Worm (Caenorhabditis elegans) whole organism, L4 larva: ENCODE measurements around the gene crn-5.

Source experiments
- D1046.2 ChIP-seq: fragments of 200-800 bp; sonication (Bioruptor generic); IDR thresholded peaks from 2 replicates; pipeline ENCODE4 v1.3.6; 2022; ENCODE audit warnings: missing genetic modification characterization, missing compliant biosample characterization
- T20F7.1 ChIP-seq: fragments of 200-800 bp; sonication (Bioruptor generic); optimal IDR thresholded peaks from 2 replicates; lab custom pipeline; 2018; ENCODE audit warnings: mild to moderate bottlenecking, missing genetic modification characterization, missing compliant biosample characterization
- Y75B8A.6 ChIP-seq: fragments of 200-800 bp; sonication (Bioruptor generic); IDR thresholded peaks from 2 replicates; pipeline ENCODE4 v1.3.6; 2022; ENCODE audit warnings: missing genetic modification reagents, missing genetic modification characterization, missing compliant biosample characterization
- aha-1 ChIP-seq: fragments of 150-350 bp; peaks from one replicate; lab custom pipeline; 2014; ENCODE audit warnings: missing biosample characterization, missing genetic modification characterization
- attf-4 ChIP-seq: sonication (generic microtip); optimal IDR thresholded peaks from 3 replicates; lab custom pipeline; 2017; ENCODE audit warnings: missing biosample characterization, missing genetic modification characterization
- cey-2 ChIP-seq: sonication (generic microtip); optimal IDR thresholded peaks from 3 replicates; lab custom pipeline; 2017; ENCODE audit warnings: missing genetic modification characterization, mild to moderate bottlenecking, missing compliant biosample characterization, antibody characterized with exemption, borderline replicate concordance; ENCODE audit not compliant: insufficient read depth
- daf-12 ChIP-seq: fragments of 150-350 bp; optimal IDR thresholded peaks from 2 replicates; lab custom pipeline; 2014; ENCODE audit warnings: missing biosample characterization, missing genetic modification reagents, missing genetic modification characterization
- daf-16 ChIP-seq, 3 experiments: sonication (generic microtip); optimal IDR thresholded peaks; 2 replicates each; lab custom pipeline; 2016 to 2017; ENCODE audit warnings: missing genetic modification characterization in 3 of 3, missing genetic modification reagents in 3 of 3, mild to moderate bottlenecking in 2 of 3, missing compliant biosample characterization in 2 of 3, missing biosample characterization in 1 of 3, moderate library complexity in 1 of 3
- daf-8 ChIP-seq: fragments of 200-800 bp; sonication (Bioruptor generic); IDR thresholded peaks from 2 replicates; pipeline ENCODE4 v1.3.6; 2022; ENCODE audit warnings: missing genetic modification characterization, missing compliant biosample characterization
- dpl-1 ChIP-seq: fragments of 150-350 bp; optimal IDR thresholded peaks from 2 replicates; lab custom pipeline; 2014; ENCODE audit warnings: missing biosample characterization, missing genetic modification reagents, missing genetic modification characterization
- egl-43 ChIP-seq: fragments of 200-800 bp; sonication (Bioruptor generic); IDR thresholded peaks from 2 replicates; pipeline ENCODE4 v1.3.6; 2022; ENCODE audit warnings: missing genetic modification reagents, missing genetic modification characterization, missing compliant biosample characterization
- fkh-10 ChIP-seq: fragments of 150-350 bp; optimal IDR thresholded peaks from 2 replicates; lab custom pipeline; 2014; ENCODE audit warnings: missing biosample characterization, missing genetic modification reagents, missing genetic modification characterization
- gei-8 ChIP-seq: fragments of 200-800 bp; sonication (Bioruptor generic); optimal IDR thresholded peaks from 2 replicates; lab custom pipeline; 2018; ENCODE audit warnings: mild to moderate bottlenecking, missing genetic modification characterization, missing compliant biosample characterization
- hmg-1.1 ChIP-seq: fragments of 200-800 bp; sonication (Bioruptor generic); IDR thresholded peaks from 2 replicates; pipeline ENCODE4 v1.3.6; 2022; ENCODE audit warnings: missing genetic modification reagents, missing genetic modification characterization, missing compliant biosample characterization
- lin-38 ChIP-seq: fragments of 200-800 bp; sonication (Bioruptor generic); IDR thresholded peaks from 2 replicates; pipeline ENCODE4 v1.3.6; 2022; ENCODE audit warnings: missing genetic modification reagents, missing genetic modification characterization, missing compliant biosample characterization
- lin-39 ChIP-seq: fragments of 150-350 bp; optimal IDR thresholded peaks from 2 replicates; lab custom pipeline; 2014; ENCODE audit warnings: missing biosample characterization, missing genetic modification reagents, missing genetic modification characterization
- lir-3 ChIP-seq: sonication (generic microtip); optimal IDR thresholded peaks from 2 replicates; lab custom pipeline; 2016; ENCODE audit warnings: mild to moderate bottlenecking, missing genetic modification characterization, missing compliant biosample characterization
- lsy-2 ChIP-seq, 2 experiments: fragments of 150-350 bp in 1 of 2; sonication (generic microtip) in 1 of 2; optimal IDR thresholded peaks; 2 replicates each; lab custom pipeline; 2014 to 2017; ENCODE audit warnings: missing biosample characterization in 2 of 2, missing genetic modification characterization in 2 of 2
- mxl-3 ChIP-seq: fragments of 200-800 bp; sonication (Bioruptor generic); optimal IDR thresholded peaks from 2 replicates; lab custom pipeline; 2018; ENCODE audit warnings: mild to moderate bottlenecking, missing genetic modification characterization, missing compliant biosample characterization
- nhr-11 ChIP-seq: fragments of 150-350 bp; optimal IDR thresholded peaks from 2 replicates; lab custom pipeline; 2014; ENCODE audit warnings: missing biosample characterization, missing genetic modification characterization
- nhr-41 ChIP-seq: fragments of 200-800 bp; sonication (Bioruptor generic); IDR thresholded peaks from 2 replicates; pipeline ENCODE4 v1.3.6; 2022; ENCODE audit warnings: missing genetic modification reagents, missing genetic modification characterization, missing compliant biosample characterization
- nhr-48 ChIP-seq: sonication (generic microtip); optimal IDR thresholded peaks from 2 replicates; lab custom pipeline; 2016; ENCODE audit warnings: mild to moderate bottlenecking, missing genetic modification characterization, missing compliant biosample characterization
- nhr-77 ChIP-seq: fragments of 150-350 bp; optimal IDR thresholded peaks from 2 replicates; lab custom pipeline; 2014; ENCODE audit warnings: missing biosample characterization, missing genetic modification characterization
- pqm-1 ChIP-seq: sonication (generic microtip); optimal IDR thresholded peaks from 2 replicates; lab custom pipeline; 2017; ENCODE audit warnings: missing biosample characterization, missing genetic modification characterization
- tag-97 ChIP-seq: fragments of 200-800 bp; sonication (Bioruptor generic); IDR thresholded peaks from 2 replicates; pipeline ENCODE4 v1.3.6; 2022; ENCODE audit warnings: missing genetic modification characterization, missing compliant biosample characterization
- tra-1 ChIP-seq: fragments of 200-800 bp; sonication (Bioruptor generic); IDR thresholded peaks from 2 replicates; pipeline ENCODE4 v1.3.6; 2022; ENCODE audit warnings: missing genetic modification reagents, missing genetic modification characterization, missing compliant biosample characterization
- unc-130 ChIP-seq: sonication (generic microtip); optimal IDR thresholded peaks from 2 replicates; lab custom pipeline; 2016; ENCODE audit warnings: missing genetic modification reagents, missing genetic modification characterization, missing compliant biosample characterization
- unc-62 ChIP-seq, 3 experiments: fragments of 150-350 bp in 1 of 3; sonication (generic microtip); optimal IDR thresholded peaks in 2 of 3; peaks in 1 of 3; 1 replicate in 1 of 3; 2 replicates in 2 of 3; lab custom pipeline; 2014 to 2017; ENCODE audit warnings: missing biosample characterization in 3 of 3, missing genetic modification characterization in 3 of 3, missing genetic modification reagents in 3 of 3, missing genotype in 1 of 3
- zip-2 ChIP-seq: fragments of 150-350 bp; optimal IDR thresholded peaks from 2 replicates; lab custom pipeline; 2014; ENCODE audit warnings: missing biosample characterization, missing genetic modification characterization
- ztf-7 ChIP-seq: fragments of 150-350 bp; optimal IDR thresholded peaks from 2 replicates; lab custom pipeline; 2014; ENCODE audit warnings: missing biosample characterization, missing genetic modification characterization

crn-5 gene

DNA sequence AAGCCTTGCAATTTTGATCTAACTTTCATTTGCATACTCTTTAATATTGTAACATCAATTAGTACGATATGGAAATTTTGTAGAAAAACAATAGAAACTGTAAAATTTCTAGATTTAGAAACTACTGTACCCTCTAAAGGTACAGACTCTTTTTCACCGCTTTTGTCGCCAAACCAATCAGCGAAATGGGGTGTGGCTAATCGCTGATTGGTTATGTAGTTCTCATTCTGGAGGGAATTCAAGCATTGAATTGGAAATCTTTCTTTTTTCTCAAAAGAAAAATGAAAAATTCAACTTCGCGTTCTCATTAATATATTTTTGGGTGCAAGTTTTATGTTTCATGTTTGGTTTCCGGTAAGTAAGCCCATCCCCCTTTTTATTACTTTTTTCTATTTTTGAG, 11.0 kb downstream of the crn-5 start:
- TF ChIP-seq hmg-1.1 (GFP tag; lab: Robert Waterston, UW): no peak
- TF ChIP-seq daf-8 (GFP tag; lab: Robert Waterston, UW): no peak
- no peak for TF ChIP-seq D1046.2 (GFP tag; lab: Robert Waterston, UW)
- TF ChIP-seq unc-62 (GFP tag; optimal IDR thresholded peaks at IDR 0.05 in 1 of 2; lab: Kevin White, UChicago): no peak
- no peak for TF ChIP-seq unc-62 (tag; optimal IDR thresholded peaks at IDR 0.05; lab: Kevin White, UChicago)

DNA sequence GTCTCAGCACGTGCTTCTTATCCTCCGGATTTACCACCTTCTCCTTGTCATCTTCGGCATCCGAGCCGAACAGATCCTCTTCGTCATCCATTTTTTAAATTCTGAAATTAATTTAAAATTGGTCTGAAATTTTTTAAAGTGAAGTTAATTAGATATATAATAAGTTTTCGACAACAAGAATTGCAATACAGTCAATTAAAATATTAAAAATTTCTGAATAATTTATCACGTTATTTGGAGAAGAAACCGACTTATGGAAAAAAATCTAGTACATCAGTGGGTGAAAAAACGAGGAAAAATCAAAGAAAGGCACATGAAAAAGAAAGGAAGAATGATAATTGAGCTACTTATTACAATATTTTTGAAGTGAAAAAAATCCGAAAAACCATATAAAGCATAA, 13.0 kb downstream of the crn-5 start, which contains the start of gene taf-13:
Gene taf-13, minus strand, starts transcription at position 101 of the 400 bp plus-strand sequence.
- TF ChIP-seq daf-12 (tag; lab: Kevin White, UChicago) (no peak), tra-1 (no peak), nhr-77 (tag; lab: Kevin White, UChicago) (no peak), tag-97 (GFP tag; lab: Robert Waterston, UW) (no peak), nhr-11 (tag; lab: Kevin White, UChicago) (no peak), unc-130 (no peak), dpl-1 (GFP tag; lab: Kevin White, UChicago) (no peak), gei-8 (GFP tag; lab: Kevin White, UChicago) (no peak), attf-4 (tag; lab: Kevin White, UChicago) (no peak), ztf-7 (tag; lab: Kevin White, UChicago) (no peak), nhr-41 (no peak), lin-39 (no peak), mxl-3 (GFP tag; lab: Kevin White, UChicago) (no peak), egl-43 (no peak), zip-2 (tag; lab: Kevin White, UChicago) (no peak), nhr-48 (tag; lab: Kevin White, UChicago) (no peak), daf-16 (GFP tag; optimal IDR thresholded peaks at IDR 0.05; lab: Kevin White, UChicago) (no peak), daf-16 (tag; optimal IDR thresholded peaks at IDR 0.05; lab: Kevin White, UChicago) (no peak)

DNA sequence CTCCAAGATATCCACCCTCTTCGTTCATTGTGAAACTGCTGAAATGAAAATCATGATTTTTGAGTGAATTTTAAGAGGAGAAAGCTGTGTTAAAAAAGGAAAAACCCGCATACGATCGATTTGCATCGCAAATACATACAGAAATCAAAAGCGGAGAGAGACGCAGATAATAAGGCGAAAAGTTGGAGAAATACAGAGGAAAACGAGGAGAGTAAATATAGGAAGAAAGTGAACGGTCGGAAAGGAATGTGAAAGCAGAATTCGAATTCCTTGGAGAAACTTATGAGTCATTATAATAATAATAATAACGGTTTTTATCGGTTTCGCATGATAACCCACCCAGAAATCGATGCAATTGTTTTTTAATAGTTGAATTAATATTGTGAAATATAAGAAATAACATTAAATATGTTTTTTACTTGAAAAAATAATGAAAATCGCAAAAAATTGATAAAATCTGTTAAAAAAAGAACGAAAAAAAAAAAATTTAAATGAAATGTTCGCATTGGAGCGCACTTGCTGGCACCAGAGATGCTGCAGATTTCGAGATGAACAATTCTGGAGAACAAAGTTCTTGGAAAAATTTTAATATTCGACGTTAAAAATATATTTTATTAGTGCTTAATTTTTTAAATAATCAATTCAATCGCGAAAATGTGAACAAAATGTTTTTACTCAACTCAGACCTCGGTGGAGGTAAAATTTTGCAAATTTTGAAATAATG, 14.8 kb downstream of the crn-5 start, which contains the start of gene ccm-3:
Gene ccm-3, minus strand, starts transcription at position 38 of the 724 bp plus-strand sequence.
- no peak for TF ChIP-seq daf-16 (GFP tag; optimal IDR thresholded peaks at IDR 0.05; lab: Kevin White, UChicago)
- peak; percentile 14 for TF ChIP-seq daf-16 (tag; optimal IDR thresholded peaks at IDR 0.05; lab: Kevin White, UChicago)
- peak; percentile 3 for TF ChIP-seq unc-130
- peak; percentile 91 for TF ChIP-seq lin-38 (GFP tag; lab: Robert Waterston, UW)
- peak; percentile 17 for TF ChIP-seq nhr-11 (tag; lab: Kevin White, UChicago)
- TF ChIP-seq aha-1 (tag; lab: Kevin White, UChicago): peak; percentile 69
- TF ChIP-seq pqm-1 (tag; lab: Kevin White, UChicago): no peak
- no peak for TF ChIP-seq Y75B8A.6 (GFP tag; lab: Robert Waterston, UW)
- peak; percentile 44 for TF ChIP-seq T20F7.1 (GFP tag; lab: Kevin White, UChicago)
- TF ChIP-seq dpl-1 (GFP tag; lab: Kevin White, UChicago): peak; percentile 53
- TF ChIP-seq fkh-10 (GFP tag; lab: Kevin White, UChicago): peak; percentile 15
- peak in 1 of 2 experiments; percentile 36 for TF ChIP-seq lsy-2 (tag; optimal IDR thresholded peaks at IDR 0.05; lab: Kevin White, UChicago)
- no peak for TF ChIP-seq lir-3 (tag; lab: Kevin White, UChicago)

DNA sequence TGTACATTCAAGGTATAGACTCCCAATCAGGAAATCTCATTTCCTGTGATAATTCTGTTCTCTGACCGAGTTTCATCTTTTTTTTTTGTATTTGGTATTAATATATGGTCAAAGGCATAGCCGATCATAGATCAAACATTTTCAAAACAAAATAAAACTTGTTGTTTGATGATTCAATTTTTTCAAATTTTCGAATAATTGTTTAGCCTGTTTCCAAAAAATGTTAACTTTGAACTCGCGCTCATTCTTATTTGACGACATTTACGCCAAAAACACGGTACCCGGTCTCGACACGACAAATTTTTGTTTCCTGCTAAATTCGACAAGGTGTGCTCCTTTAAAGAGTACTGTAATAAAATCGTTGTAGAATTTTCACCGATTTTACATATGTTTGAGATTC, 16.3 kb downstream of the crn-5 start:
- peak in 1 of 2 experiments; percentile 95 for TF ChIP-seq unc-62 (GFP tag; optimal IDR thresholded peaks at IDR 0.05 in 1 of 2; lab: Kevin White, UChicago)
- no peak for TF ChIP-seq unc-62 (tag; optimal IDR thresholded peaks at IDR 0.05; lab: Kevin White, UChicago)
- no peak for TF ChIP-seq dpl-1 (GFP tag; lab: Kevin White, UChicago)

DNA sequence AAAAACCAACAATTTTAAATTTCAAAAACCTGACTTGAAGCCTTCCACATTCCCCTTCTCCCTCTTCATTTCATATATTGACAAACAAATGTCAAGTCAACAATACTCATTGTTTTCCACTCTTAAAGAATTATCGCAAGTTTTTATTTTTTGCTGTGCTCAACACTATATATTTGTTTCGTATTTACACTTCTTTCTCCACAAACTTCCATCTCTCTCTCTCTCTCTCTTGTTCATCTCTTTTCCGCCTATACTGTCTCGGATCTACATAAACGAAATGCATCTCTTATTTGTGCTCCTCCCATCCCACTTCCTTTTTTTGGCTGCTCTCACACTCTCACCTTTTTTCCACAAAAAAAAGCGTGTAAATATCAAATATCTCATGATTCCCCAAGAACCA, 20.2 kb downstream of the crn-5 start, which contains the start of gene C14A4.12:
Gene C14A4.12, plus strand, starts transcription at position 301 of the 400 bp plus-strand sequence.
- TF ChIP-seq cey-2 (no peak), aha-1 (tag; lab: Kevin White, UChicago) (peak; percentile 54)
- TF ChIP-seq, all 104 proteins: peak for 1
